Worm (Caenorhabditis elegans) whole organism, young adult: ENCODE data around the gene T16G12.12.

ENCODE experiments used
- B0035.1 ChIP-seq: sonication (generic microtip); optimal IDR thresholded peaks from 2 replicates; lab custom pipeline; 2016; ENCODE audit warnings: missing genetic modification characterization, mild to moderate bottlenecking, missing compliant biosample characterization, missing genotype, missing genetic modification reagents
- C06A6.2 ChIP-seq: fragments of 200-800 bp; sonication (Bioruptor generic); conservative IDR thresholded peaks from 2 replicates; pipeline ENCODE4 v1.3.6; 2022; ENCODE audit warnings: missing genetic modification characterization, missing compliant biosample characterization
- C17E4.6 ChIP-seq: fragments of 200-800 bp; sonication (Bioruptor generic); IDR thresholded peaks from 2 replicates; pipeline ENCODE4 v1.3.6; 2022; ENCODE audit warnings: missing genetic modification reagents, missing genetic modification characterization, missing compliant biosample characterization
- F23B12.7 ChIP-seq: sonication (generic microtip); optimal IDR thresholded peaks from 2 replicates; lab custom pipeline; 2017; ENCODE audit warnings: missing genetic modification characterization, mild to moderate bottlenecking, missing compliant biosample characterization, antibody characterized with exemption, moderate library complexity; ENCODE audit not compliant: insufficient read depth
- F49E8.2 ChIP-seq: sonication (generic microtip); optimal IDR thresholded peaks from 3 replicates; lab custom pipeline; 2017; ENCODE audit warnings: missing genetic modification characterization, mild to moderate bottlenecking, missing compliant biosample characterization, antibody characterized with exemption, moderate library complexity; ENCODE audit not compliant: insufficient read depth
- F57A8.1 ChIP-seq: fragments of 200-800 bp; sonication (Bioruptor generic); optimal IDR thresholded peaks from 2 replicates; lab custom pipeline; 2018; ENCODE audit warnings: mild to moderate bottlenecking, missing genetic modification characterization, moderate library complexity, missing compliant biosample characterization
- K11D2.4 ChIP-seq: fragments of 200-800 bp; sonication (Bioruptor generic); IDR thresholded peaks from 2 replicates; pipeline ENCODE4 v1.3.6; 2022; ENCODE audit warnings: missing genetic modification reagents, missing genetic modification characterization, missing compliant biosample characterization
- T26A5.8 ChIP-seq: sonication (generic microtip); optimal IDR thresholded peaks from 2 replicates; lab custom pipeline; 2016; ENCODE audit warnings: missing genetic modification characterization, missing compliant biosample characterization
- Y53F4B.3 ChIP-seq: fragments of 200-800 bp; sonication (Bioruptor generic); IDR thresholded peaks from 2 replicates; pipeline ENCODE4 v1.3.6; 2022; ENCODE audit warnings: missing genetic modification reagents, missing genetic modification characterization, missing compliant biosample characterization
- Y53G8AR.9 ChIP-seq: fragments of 200-800 bp; sonication (Bioruptor generic); conservative IDR thresholded peaks from 2 replicates; pipeline ENCODE4 v1.3.6; 2022; ENCODE audit warnings: missing genetic modification reagents, missing genetic modification characterization, missing compliant biosample characterization
- Y95B8A.8 ChIP-seq: fragments of 200-800 bp; sonication (Bioruptor generic); IDR thresholded peaks from 2 replicates; pipeline ENCODE4 v1.3.6; 2022; ENCODE audit warnings: missing genetic modification reagents, missing genetic modification characterization, missing compliant biosample characterization
- akir-1 ChIP-seq: fragments of 200-800 bp; sonication (Bioruptor generic); optimal IDR thresholded peaks from 2 replicates; lab custom pipeline; 2018; ENCODE audit warnings: mild to moderate bottlenecking, missing genetic modification characterization, moderate library complexity, missing compliant biosample characterization
- ama-1 ChIP-seq, 3 experiments: fragments of 150-350 bp in 1 of 3; sonication (generic microtip) in 2 of 3; optimal IDR thresholded peaks; 2 replicates each; lab custom pipeline; 2014 to 2018; ENCODE audit warnings: missing biosample characterization in 2 of 3, missing genetic modification characterization in 2 of 3, missing genetic modification reagents in 2 of 3
- attf-6 ChIP-seq: fragments of 200-800 bp; sonication (Bioruptor generic); IDR thresholded peaks from 2 replicates; pipeline ENCODE4 v1.3.6; 2022; ENCODE audit warnings: missing genetic modification reagents, missing genetic modification characterization, missing compliant biosample characterization
- bed-2 ChIP-seq: fragments of 200-800 bp; sonication (Bioruptor generic); IDR thresholded peaks from 2 replicates; pipeline ENCODE4 v1.3.6; 2022; ENCODE audit warnings: missing genetic modification reagents, missing genetic modification characterization, missing compliant biosample characterization
- cebp-1 ChIP-seq, 2 experiments: fragments of 200-800 bp in 1 of 2; sonication (Bioruptor generic) in 1 of 2; sonication (generic microtip) in 1 of 2; IDR thresholded peaks in 1 of 2; optimal IDR thresholded peaks in 1 of 2; 2 replicates each; pipeline versions ENCODE4 v1.3.6 to Lab custom; 2017 to 2022; ENCODE audit warnings: missing compliant biosample characterization in 2 of 2, missing genetic modification characterization in 2 of 2, mild to moderate bottlenecking in 1 of 2, missing genetic modification reagents in 1 of 2, moderate library complexity in 1 of 2
- ceh-27 ChIP-seq: fragments of 200-800 bp; sonication (Bioruptor generic); optimal IDR thresholded peaks from 2 replicates; lab custom pipeline; 2018; ENCODE audit warnings: mild to moderate bottlenecking, missing genetic modification characterization, moderate library complexity, missing compliant biosample characterization
- dox-1 ChIP-seq: fragments of 200-800 bp; sonication (Bioruptor generic); IDR thresholded peaks from 2 replicates; pipeline ENCODE4 v1.3.6; 2022; ENCODE audit warnings: missing genetic modification reagents, missing genetic modification characterization, missing compliant biosample characterization
- dpff-1 ChIP-seq: sonication (generic microtip); optimal IDR thresholded peaks from 2 replicates; lab custom pipeline; 2017; ENCODE audit warnings: mild to moderate bottlenecking, missing genetic modification characterization, missing compliant biosample characterization
- him-1 ChIP-seq: sonication (generic microtip); optimal IDR thresholded peaks from 2 replicates; lab custom pipeline; 2016; ENCODE audit warnings: missing genotype, missing genetic modification reagents, missing genetic modification characterization, missing compliant biosample characterization
- hlh-12 ChIP-seq: sonication (generic microtip); optimal IDR thresholded peaks from 2 replicates; lab custom pipeline; 2016; ENCODE audit warnings: missing genetic modification characterization, missing compliant biosample characterization
- hmg-20 ChIP-seq: fragments of 200-800 bp; sonication (Bioruptor generic); IDR thresholded peaks from 2 replicates; pipeline ENCODE4 v1.3.6; 2022; ENCODE audit warnings: missing genetic modification reagents, missing genetic modification characterization, missing compliant biosample characterization
- hrde-1 ChIP-seq: sonication (generic microtip); optimal IDR thresholded peaks from 2 replicates; lab custom pipeline; 2016; ENCODE audit warnings: missing genetic modification characterization, mild to moderate bottlenecking, missing compliant biosample characterization, moderate library complexity, missing genotype, missing genetic modification reagents, borderline replicate concordance
- let-526 ChIP-seq: fragments of 200-800 bp; sonication (Bioruptor generic); IDR thresholded peaks from 2 replicates; pipeline ENCODE4 v1.3.6; 2022; ENCODE audit warnings: missing genetic modification reagents, missing genetic modification characterization, missing compliant biosample characterization
- lin-40 ChIP-seq: sonication (generic microtip); optimal IDR thresholded peaks from 2 replicates; lab custom pipeline; 2016; ENCODE audit warnings: missing genetic modification characterization, mild to moderate bottlenecking, missing compliant biosample characterization, missing genotype, missing genetic modification reagents
- lir-1 ChIP-seq: fragments of 200-800 bp; sonication (Bioruptor generic); conservative IDR thresholded peaks from 2 replicates; pipeline ENCODE4 v1.3.6; 2022; ENCODE audit warnings: missing genetic modification reagents, missing genetic modification characterization, missing compliant biosample characterization
- lsl-1 ChIP-seq: fragments of 200-800 bp; sonication (Bioruptor generic); optimal IDR thresholded peaks from 2 replicates; lab custom pipeline; 2018; ENCODE audit warnings: mild to moderate bottlenecking, missing genetic modification characterization, moderate library complexity, missing compliant biosample characterization
- madf-3 ChIP-seq: fragments of 200-800 bp; sonication (Bioruptor generic); IDR thresholded peaks from 2 replicates; pipeline ENCODE4 v1.3.6; 2022; ENCODE audit warnings: missing genetic modification reagents, missing genetic modification characterization, missing compliant biosample characterization
- madf-8 ChIP-seq: fragments of 200-800 bp; sonication (Bioruptor generic); conservative IDR thresholded peaks from 2 replicates; pipeline ENCODE4 v1.3.6; 2022; ENCODE audit warnings: missing genetic modification reagents, missing genetic modification characterization, missing compliant biosample characterization
- mcd-1 ChIP-seq: fragments of 200-800 bp; sonication (Bioruptor generic); IDR thresholded peaks from 2 replicates; pipeline ENCODE4 v1.3.6; 2022; ENCODE audit warnings: missing genetic modification reagents, missing genetic modification characterization, missing compliant biosample characterization
- mel-28 ChIP-seq: sonication (generic microtip); optimal IDR thresholded peaks from 2 replicates; lab custom pipeline; 2016; ENCODE audit warnings: borderline replicate concordance, mild to moderate bottlenecking, missing genetic modification characterization, missing compliant biosample characterization
- mxl-1 ChIP-seq: sonication (generic microtip); optimal IDR thresholded peaks from 2 replicates; lab custom pipeline; 2016; ENCODE audit warnings: missing genetic modification characterization, missing compliant biosample characterization
- nfya-2 ChIP-seq: fragments of 200-800 bp; sonication (Bioruptor generic); IDR thresholded peaks from 2 replicates; pipeline ENCODE4 v1.3.6; 2022; ENCODE audit warnings: missing genetic modification reagents, missing genetic modification characterization, missing compliant biosample characterization
- nhr-27 ChIP-seq: fragments of 200-800 bp; sonication (Bioruptor generic); optimal IDR thresholded peaks from 2 replicates; lab custom pipeline; 2018; ENCODE audit warnings: mild to moderate bottlenecking, missing genetic modification characterization, moderate library complexity, missing compliant biosample characterization
- pbrm-1 ChIP-seq: fragments of 200-800 bp; sonication (Bioruptor generic); IDR thresholded peaks from 2 replicates; pipeline ENCODE4 v1.3.6; 2022; ENCODE audit warnings: missing genetic modification reagents, missing genetic modification characterization, missing compliant biosample characterization
- rcor-1 ChIP-seq: fragments of 200-800 bp; sonication (Bioruptor generic); IDR thresholded peaks from 2 replicates; pipeline ENCODE4 v1.3.6; 2022; ENCODE audit warnings: missing genetic modification reagents, missing genetic modification characterization, missing compliant biosample characterization
- repo-1 ChIP-seq: sonication (generic microtip); optimal IDR thresholded peaks from 2 replicates; lab custom pipeline; 2017; ENCODE audit warnings: mild to moderate bottlenecking, missing genetic modification characterization, missing compliant biosample characterization
- snpc-1.3 ChIP-seq: sonication (generic microtip); optimal IDR thresholded peaks from 2 replicates; lab custom pipeline; 2017; ENCODE audit warnings: missing genetic modification characterization, mild to moderate bottlenecking, missing compliant biosample characterization, antibody characterized with exemption, moderate library complexity, missing genotype, missing genetic modification reagents; ENCODE audit not compliant: insufficient read depth
- snpc-3.4 ChIP-seq: sonication (generic microtip); optimal IDR thresholded peaks from 2 replicates; lab custom pipeline; 2017; ENCODE audit warnings: missing genetic modification characterization, mild to moderate bottlenecking, missing compliant biosample characterization, antibody characterized with exemption, moderate library complexity, missing genotype, missing genetic modification reagents
- snpc-4 ChIP-seq, 5 experiments: fragments of 150-350 bp in 1 of 5; sonication (generic microtip) in 4 of 5; optimal IDR thresholded peaks; 2 replicates each; lab custom pipeline; 2014 to 2018; ENCODE audit warnings: missing genetic modification characterization in 5 of 5, missing biosample characterization in 3 of 5, antibody characterized with exemption in 2 of 5, mild to moderate bottlenecking in 2 of 5, missing compliant biosample characterization in 2 of 5, missing genotype in 2 of 5, moderate library complexity in 2 of 5, missing genetic modification reagents in 1 of 5
- tbp1 ChIP-seq: fragments of 200-800 bp; sonication (Bioruptor generic); optimal IDR thresholded peaks from 2 replicates; lab custom pipeline; 2018; ENCODE audit warnings: mild to moderate bottlenecking, missing genetic modification characterization, missing compliant biosample characterization
- unc-130 ChIP-seq: sonication (generic microtip); optimal IDR thresholded peaks from 2 replicates; lab custom pipeline; 2016; ENCODE audit warnings: missing genetic modification reagents, missing genetic modification characterization, missing compliant biosample characterization
- unc-62 ChIP-seq: fragments of 150-350 bp; optimal IDR thresholded peaks from 2 replicates; lab custom pipeline; 2014; ENCODE audit warnings: missing biosample characterization, missing genetic modification reagents, missing genetic modification characterization
- zim-3 ChIP-seq: sonication (generic microtip); optimal IDR thresholded peaks from 2 replicates; lab custom pipeline; 2017; ENCODE audit warnings: mild to moderate bottlenecking, missing genetic modification characterization, moderate library complexity, missing compliant biosample characterization
- ztf-22 ChIP-seq: fragments of 200-800 bp; sonication (Bioruptor generic); optimal IDR thresholded peaks from 2 replicates; lab custom pipeline; 2018; ENCODE audit warnings: mild to moderate bottlenecking, missing genetic modification characterization, moderate library complexity, missing compliant biosample characterization
- ztf-25 ChIP-seq: fragments of 200-800 bp; sonication (Bioruptor generic); IDR thresholded peaks from 2 replicates; pipeline ENCODE4 v1.3.6; 2022; ENCODE audit warnings: missing genetic modification reagents, missing genetic modification characterization, missing compliant biosample characterization

The T16G12.12 gene

DNA sequence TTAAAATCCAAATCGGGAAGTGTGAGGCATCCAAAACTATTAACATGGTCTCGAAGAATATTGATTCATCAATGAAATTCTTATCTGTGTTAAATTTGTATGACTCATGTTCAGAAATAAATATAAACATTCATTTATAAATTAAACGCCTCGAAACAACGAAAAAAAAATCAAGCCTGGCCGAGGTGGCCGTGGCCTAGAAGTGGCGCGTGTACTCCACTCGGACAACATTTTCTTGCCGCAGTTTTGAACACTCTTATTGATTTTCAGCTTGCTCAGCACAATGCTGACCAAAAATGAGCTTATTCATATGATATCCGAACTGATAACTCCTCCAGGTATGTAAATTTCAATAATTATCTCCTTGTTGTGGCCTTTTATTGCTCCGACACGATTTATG is 10.7 kb downstream of the T16G12.12 start, which contains the start of gene ekl-6 (continued):
- TF ChIP-seq madf-3 (no peak), B0035.1 (no peak), hlh-12 (tag; lab: Kevin White, UChicago) (no peak), tbp1 (no peak), rcor-1 (GFP tag; lab: Robert Waterston, UW) (no peak), Y53F4B.3 (GFP tag; lab: Robert Waterston, UW) (no peak), him-1 (tag; lab: Kevin White, UChicago) (no peak), lir-1 (0 out of 2 replicates have a peak, but pooled peaks have one; percentile 39), repo-1 (no peak), let-526 (GFP tag; lab: Robert Waterston, UW) (no peak), C17E4.6 (no peak), dox-1 (no peak; the same call in 1 of the 2 replicates), ztf-22 (GFP tag; lab: Kevin White, UChicago) (no peak), snpc-1.3 (tag; lab: Kevin White, UChicago) (no peak), Y53G8AR.9 (no peak), T26A5.8 (tag; lab: Kevin White, UChicago) (no peak), unc-62 (GFP tag; lab: Kevin White, UChicago) (no peak), K11D2.4 (no peak), zim-3 (tag; lab: Kevin White, UChicago) (no peak), bed-2 (GFP tag; lab: Robert Waterston, UW) (0 out of 2 replicates have a peak, but pooled peaks have one; percentile 29), C06A6.2 (GFP tag; lab: Robert Waterston, UW) (no peak), unc-130 (peak; percentile 79), lin-40 (tag; lab: Kevin White, UChicago) (no peak), nfya-2 (no peak), F23B12.7 (no peak), nhr-27 (tag; lab: Kevin White, UChicago) (no peak), F57A8.1 (GFP tag; lab: Kevin White, UChicago) (no peak), mel-28 (no peak), Y95B8A.8 (GFP tag; lab: Robert Waterston, UW) (no peak), mcd-1 (GFP tag; lab: Robert Waterston, UW) (peak; percentile 55), cebp-1 (GFP tag; IDR thresholded peaks at IDR 0.05; lab: Robert Waterston, UW) (no peak), cebp-1 (tag; optimal IDR thresholded peaks at IDR 0.05; lab: Kevin White, UChicago) (no peak), lsl-1 (GFP tag; lab: Kevin White, UChicago) (peak; percentile 4), attf-6 (GFP tag; lab: Robert Waterston, UW) (no peak), hrde-1 (tag; lab: Kevin White, UChicago) (no peak), ama-1 (optimal IDR thresholded peaks at IDR 0.05; lab: Kevin White, UChicago) (no peak), ama-1 (GFP tag; optimal IDR thresholded peaks at IDR 0.05; lab: Kevin White, UChicago) (no peak), akir-1 (GFP tag; lab: Kevin White, UChicago) (no peak), snpc-4 (GFP tag; optimal IDR thresholded peaks at IDR 0.05; lab: Kevin White, UChicago) (no peak), snpc-4 (tag; optimal IDR thresholded peaks at IDR 0.05; lab: Kevin White, UChicago) (no peak), mxl-1 (tag; lab: Kevin White, UChicago) (no peak), snpc-3.4 (no peak), dpff-1 (no peak), madf-8 (GFP tag; lab: Robert Waterston, UW) (no peak), pbrm-1 (GFP tag; lab: Robert Waterston, UW) (no peak), F49E8.2 (tag; lab: Kevin White, UChicago) (no peak), ztf-25 (no peak), ceh-27 (GFP tag; lab: Kevin White, UChicago) (peak; percentile 67), hmg-20 (no peak)
